Fruit fly (Drosophila melanogaster) whole organism, embryonic: ENCODE data around the gene CG14995.

Experiments
- CG13894 ChIP-seq: fragments of 200-800 bp; sonication (Bioruptor generic); optimal IDR thresholded peaks from 3 replicates; lab custom pipeline; 2018; ENCODE audit warnings: missing biosample characterization, mild to moderate bottlenecking, missing genetic modification characterization, moderate library complexity
- CG15011 ChIP-seq: fragments of 200-800 bp; sonication (Bioruptor generic); optimal IDR thresholded peaks from 3 replicates; lab custom pipeline; 2018; ENCODE audit warnings: missing biosample characterization, mild to moderate bottlenecking, missing genetic modification characterization
- CG15073 ChIP-seq: fragments of 200-800 bp; sonication (Bioruptor generic); optimal IDR thresholded peaks from 2 replicates; lab custom pipeline; 2016; ENCODE audit warnings: missing biosample characterization, missing genetic modification characterization
- CG15696 ChIP-seq: fragments of 200-800 bp; sonication (Bioruptor generic); optimal IDR thresholded peaks from 2 replicates; lab custom pipeline; 2019; ENCODE audit warnings: missing biosample characterization, mild to moderate bottlenecking, missing genetic modification characterization, moderate library complexity
- CG16815 ChIP-seq: fragments of 200-800 bp; sonication (Bioruptor generic); optimal IDR thresholded peaks from 3 replicates; lab custom pipeline; 2017; ENCODE audit warnings: missing biosample characterization, mild to moderate bottlenecking, missing genetic modification characterization
- CG32772 ChIP-seq: fragments of 200-800 bp; sonication (Bioruptor generic); IDR thresholded peaks from 2 replicates; pipeline ENCODE4 v1.3.6; 2022; ENCODE audit warnings: missing biosample characterization, missing genetic modification characterization
- CG3281 ChIP-seq: fragments of 200-800 bp; sonication (Bioruptor generic); optimal IDR thresholded peaks from 3 replicates; lab custom pipeline; 2017; ENCODE audit warnings: missing biosample characterization, mild to moderate bottlenecking, missing genetic modification characterization
- CG3838 ChIP-seq: fragments of 200-800 bp; sonication (Bioruptor generic); optimal IDR thresholded peaks from 3 replicates; lab custom pipeline; 2016; ENCODE audit warnings: missing biosample characterization, missing genetic modification characterization
- CG3847 ChIP-seq: fragments of 200-800 bp; sonication (Bioruptor generic); IDR thresholded peaks from 2 replicates; pipeline ENCODE4 v1.3.6; 2022; ENCODE audit warnings: missing biosample characterization, missing genetic modification characterization
- CG4282 ChIP-seq: fragments of 200-800 bp; sonication (Bioruptor generic); optimal IDR thresholded peaks from 2 replicates; lab custom pipeline; 2016; ENCODE audit warnings: missing biosample characterization, missing genetic modification characterization
- CG4424 ChIP-seq: fragments of 200-800 bp; sonication (Bioruptor generic); optimal IDR thresholded peaks from 3 replicates; lab custom pipeline; 2016; ENCODE audit warnings: missing biosample characterization, missing genetic modification characterization
- CG8359 ChIP-seq: fragments of 200-800 bp; sonication (Bioruptor generic); optimal IDR thresholded peaks from 2 replicates; lab custom pipeline; 2017; ENCODE audit warnings: missing biosample characterization, mild to moderate bottlenecking, missing genetic modification characterization, borderline replicate concordance
- CG8924 ChIP-seq: fragments of 200-800 bp; optimal IDR thresholded peaks from 3 replicates; lab custom pipeline; 2019; ENCODE audit warnings: missing biosample characterization, mild to moderate bottlenecking, missing genetic modification characterization, moderate library complexity
- CG9727 ChIP-seq: fragments of 200-800 bp; sonication (Bioruptor generic); optimal IDR thresholded peaks from 3 replicates; lab custom pipeline; 2017; ENCODE audit warnings: missing biosample characterization, mild to moderate bottlenecking, missing genetic modification characterization
- Dref ChIP-seq: fragments of 200-800 bp; sonication (Bioruptor generic); IDR thresholded peaks from 2 replicates; pipeline ENCODE4 v1.3.6; 2022; ENCODE audit warnings: missing biosample characterization, missing genetic modification characterization
- HLH4C ChIP-seq: fragments of 200-800 bp; sonication (Bioruptor generic); IDR thresholded peaks from 3 replicates; pipeline ENCODE4 v1.3.6; 2022; ENCODE audit warnings: missing biosample characterization, missing genetic modification characterization; ENCODE audit not compliant: partially characterized antibody
- Hr78 ChIP-seq, 2 experiments: fragments of 200-800 bp in 1 of 2; fragments of >200 bp in 1 of 2; sonication (Bioruptor generic) in 1 of 2; optimal IDR thresholded peaks; 2 replicates each; lab custom pipeline; 2017 to 2019; ENCODE audit warnings: missing biosample characterization in 2 of 2, missing genetic modification characterization in 2 of 2, mild to moderate bottlenecking in 1 of 2, moderate library complexity in 1 of 2
- Lim3 ChIP-seq: fragments of 200-800 bp; sonication (Bioruptor generic); IDR thresholded peaks from 2 replicates; pipeline ENCODE4 v1.3.6; 2022; ENCODE audit warnings: missing biosample characterization, missing genetic modification characterization
- Mrtf ChIP-seq: fragments of 200-800 bp; sonication (Bioruptor generic); IDR thresholded peaks from 3 replicates; pipeline ENCODE4 v1.3.6; 2022; ENCODE audit warnings: missing biosample characterization, missing genetic modification characterization
- NC2α ChIP-seq: fragments of 200-800 bp; sonication (Bioruptor generic); optimal IDR thresholded peaks from 2 replicates; lab custom pipeline; 2016; ENCODE audit warnings: missing biosample characterization, missing genetic modification characterization
- Scr ChIP-seq: fragments of 200-800 bp; sonication (Bioruptor generic); IDR thresholded peaks from 2 replicates; pipeline ENCODE4 v1.3.6; 2022; ENCODE audit warnings: missing biosample characterization, missing genetic modification characterization; ENCODE audit not compliant: partially characterized antibody
- Sox100B ChIP-seq: fragments of 200-800 bp; sonication (Bioruptor generic); optimal IDR thresholded peaks from 3 replicates; lab custom pipeline; 2018; ENCODE audit warnings: missing biosample characterization, mild to moderate bottlenecking, missing genetic modification characterization
- Stat92E ChIP-seq, 3 experiments: fragments of >200 bp in 2 of 3; fragments of 200-800 bp in 1 of 3; sonication (Bioruptor generic) in 1 of 3; optimal IDR thresholded peaks; 2 replicates each; lab custom pipeline; 2017 to 2019; ENCODE audit warnings: missing biosample characterization in 3 of 3, missing genetic modification characterization in 3 of 3, mild to moderate bottlenecking in 1 of 3, moderate library complexity in 1 of 3
- bbx ChIP-seq: fragments of 200-800 bp; sonication (Bioruptor generic); IDR thresholded peaks from 2 replicates; pipeline ENCODE4 v1.3.6; 2022; ENCODE audit warnings: missing biosample characterization, missing genetic modification characterization; ENCODE audit not compliant: partially characterized antibody
- bigmax ChIP-seq: fragments of 200-800 bp; sonication (Bioruptor generic); optimal IDR thresholded peaks from 2 replicates; lab custom pipeline; 2018; ENCODE audit warnings: missing biosample characterization, mild to moderate bottlenecking, missing genetic modification characterization
- btn ChIP-seq: fragments of 200-800 bp; sonication (Bioruptor generic); optimal IDR thresholded peaks from 2 replicates; lab custom pipeline; 2016; ENCODE audit warnings: missing biosample characterization, missing genetic modification characterization
- cas ChIP-seq: fragments of 200-800 bp; sonication (Bioruptor generic); IDR thresholded peaks from 2 replicates; pipeline ENCODE4 v1.3.6; 2022; ENCODE audit warnings: missing biosample characterization, missing genetic modification characterization
- chinmo ChIP-seq: fragments of 200-800 bp; sonication (Bioruptor generic); IDR thresholded peaks from 4 replicates; pipeline ENCODE4 v1.3.6; 2022; ENCODE audit warnings: missing biosample characterization, missing genetic modification characterization; ENCODE audit not compliant: partially characterized antibody
- dimm ChIP-seq: fragments of 200-800 bp; sonication (Bioruptor generic); IDR thresholded peaks from 2 replicates; pipeline ENCODE4 v1.3.6; 2022; ENCODE audit warnings: missing biosample characterization, missing genetic modification characterization
- dmrt11E ChIP-seq: fragments of 200-800 bp; sonication (Bioruptor generic); optimal IDR thresholded peaks from 3 replicates; lab custom pipeline; 2018; ENCODE audit warnings: missing biosample characterization, mild to moderate bottlenecking, missing genetic modification characterization, moderate library complexity
- hbn ChIP-seq: fragments of 200-800 bp; sonication (Bioruptor generic); IDR thresholded peaks from 2 replicates; pipeline ENCODE4 v1.3.6; 2022; ENCODE audit warnings: missing biosample characterization, missing genetic modification characterization; ENCODE audit not compliant: partially characterized antibody
- her ChIP-seq: fragments of 200-800 bp; sonication (Bioruptor generic); optimal IDR thresholded peaks from 2 replicates; lab custom pipeline; 2016; ENCODE audit warnings: missing biosample characterization, missing genetic modification characterization
- inv ChIP-seq: fragments of 200-800 bp; sonication (Bioruptor generic); IDR thresholded peaks from 2 replicates; pipeline ENCODE4 v1.3.6; 2022; ENCODE audit warnings: missing biosample characterization, missing genetic modification characterization; ENCODE audit not compliant: partially characterized antibody
- jigr1 ChIP-seq: fragments of 200-800 bp; sonication (Bioruptor generic); IDR thresholded peaks from 3 replicates; pipeline ENCODE4 v1.3.6; 2022; ENCODE audit warnings: missing biosample characterization, missing genetic modification characterization
- knrl ChIP-seq: fragments of 200-800 bp; sonication (Bioruptor generic); IDR thresholded peaks from 3 replicates; pipeline ENCODE4 v1.3.6; 2022; ENCODE audit warnings: missing biosample characterization, missing genetic modification characterization; ENCODE audit not compliant: partially characterized antibody
- luna ChIP-seq: fragments of 200-800 bp; sonication (Bioruptor generic); optimal IDR thresholded peaks from 2 replicates; lab custom pipeline; 2016; ENCODE audit warnings: missing biosample characterization, missing genetic modification characterization
- mirr ChIP-seq: fragments of 200-800 bp; sonication (Bioruptor generic); optimal IDR thresholded peaks from 3 replicates; lab custom pipeline; 2018; ENCODE audit warnings: missing biosample characterization, mild to moderate bottlenecking, missing genetic modification characterization
- nerfin-1 ChIP-seq: fragments of 200-800 bp; sonication (Bioruptor generic); optimal IDR thresholded peaks from 3 replicates; lab custom pipeline; 2019; ENCODE audit warnings: missing biosample characterization, mild to moderate bottlenecking, missing genetic modification characterization, moderate library complexity
- nmo ChIP-seq: fragments of 200-800 bp; sonication (Bioruptor generic); optimal IDR thresholded peaks from 2 replicates; lab custom pipeline; 2018; ENCODE audit warnings: missing biosample characterization, mild to moderate bottlenecking, missing genetic modification characterization, moderate library complexity
- pita ChIP-seq: fragments of 200-800 bp; sonication (Bioruptor generic); optimal IDR thresholded peaks from 2 replicates; lab custom pipeline; 2017; ENCODE audit warnings: missing biosample characterization, mild to moderate bottlenecking, missing genetic modification characterization
- pros ChIP-seq: fragments of 200-800 bp; sonication (Bioruptor generic); optimal IDR thresholded peaks from 3 replicates; lab custom pipeline; 2019; ENCODE audit warnings: missing biosample characterization, mild to moderate bottlenecking, missing genetic modification characterization, moderate library complexity
- stwl ChIP-seq: fragments of 200-800 bp; sonication (Bioruptor generic); optimal IDR thresholded peaks from 3 replicates; lab custom pipeline; 2018; ENCODE audit warnings: missing biosample characterization, mild to moderate bottlenecking, missing genetic modification characterization, moderate library complexity
- sug ChIP-seq: fragments of 200-800 bp; optimal IDR thresholded peaks from 2 replicates; lab custom pipeline; 2019; ENCODE audit warnings: missing biosample characterization, mild to moderate bottlenecking, missing genetic modification characterization, moderate library complexity
- tap ChIP-seq: fragments of 200-800 bp; optimal IDR thresholded peaks from 3 replicates; lab custom pipeline; 2019; ENCODE audit warnings: missing biosample characterization, mild to moderate bottlenecking, missing genetic modification characterization, moderate library complexity
- tio ChIP-seq: fragments of 200-800 bp; sonication (Bioruptor generic); optimal IDR thresholded peaks from 2 replicates; lab custom pipeline; 2017; ENCODE audit warnings: missing biosample characterization, missing genetic modification characterization, inconsistent platforms
- vfl ChIP-seq: fragments of 200-800 bp; sonication (Bioruptor generic); optimal IDR thresholded peaks from 2 replicates; lab custom pipeline; 2016; ENCODE audit warnings: missing biosample characterization, missing genetic modification characterization
- yki ChIP-seq: fragments of >200 bp; optimal IDR thresholded peaks from 3 replicates; lab custom pipeline; 2018
- zfh2 ChIP-seq: fragments of 200-800 bp; sonication (Bioruptor generic); optimal IDR thresholded peaks from 2 replicates; lab custom pipeline; 2016; ENCODE audit warnings: missing biosample characterization, missing genetic modification characterization

The CG14995 gene

dm6 chr3L:4108844-4109494, 5.9 kb upstream of the CG14995 start (continued):
- TF ChIP-seq hbn (GFP tag; lab: Robert Waterston, UW) (no peak), nmo (GFP tag; lab: Kevin White, UChicago) (peak; percentile 84), Mrtf (GFP tag; lab: Robert Waterston, UW) (peak; percentile 58; the same call in 2 of the 3 replicates), CG3281 (peak; percentile 77), pros (GFP tag; lab: Kevin White, UChicago) (no peak), dimm (GFP tag; lab: Robert Waterston, UW) (0 out of 2 replicates have a peak, but pooled peaks have one; percentile 3), cas (GFP tag; lab: Robert Waterston, UW) (0 out of 2 replicates have a peak, but pooled peaks have one; percentile 5), Scr (GFP tag; lab: Robert Waterston, UW) (no peak), CG32772 (GFP tag; lab: Robert Waterston, UW) (peak; percentile 55; the same call in 1 of the 2 replicates), sug (tag; lab: Kevin White, UChicago) (peak; percentile 60), her (GFP tag; lab: Kevin White, UChicago) (peak; percentile 18), nerfin-1 (tag; lab: Kevin White, UChicago) (peak; percentile 61), mirr (GFP tag; lab: Kevin White, UChicago) (no peak), bigmax (GFP tag; lab: Kevin White, UChicago) (no peak), luna (GFP tag; lab: Kevin White, UChicago) (no peak), Dref (GFP tag; lab: Robert Waterston, UW) (no peak), bbx (GFP tag; lab: Robert Waterston, UW) (no peak), vfl (GFP tag; lab: Kevin White, UChicago) (no peak), Stat92E (GFP tag; optimal IDR thresholded peaks at IDR 0.05; lab: Kevin White, UChicago) (peak in 1 of 3 experiments; percentile 89), yki (no peak), knrl (GFP tag; lab: Robert Waterston, UW) (no peak), tap (peak; percentile 61), NC2α (peak; percentile 38), CG4282 (GFP tag; lab: Kevin White, UChicago) (no peak), chinmo (no peak), Hr78 (GFP tag; optimal IDR thresholded peaks at IDR 0.05; lab: Kevin White, UChicago) (peak in 1 of 2 experiments; percentile 63), inv (no peak), dmrt11E (tag; lab: Kevin White, UChicago) (peak; percentile 75), CG4424 (GFP tag; lab: Kevin White, UChicago) (peak; percentile 76), CG8924 (tag; lab: Kevin White, UChicago) (peak; percentile 84), Sox100B (GFP tag; lab: Kevin White, UChicago) (peak; percentile 85), CG15073 (GFP tag; lab: Kevin White, UChicago) (no peak), CG3838 (GFP tag; lab: Kevin White, UChicago) (no peak), pita (GFP tag; lab: Kevin White, UChicago) (no peak), tio (GFP tag; lab: Kevin White, UChicago) (no peak), CG3847 (GFP tag; lab: Robert Waterston, UW) (peak; percentile 57; the same call in 1 of the 2 replicates), btn (peak; percentile 25), CG13894 (peak; percentile 6), CG16815 (GFP tag; lab: Kevin White, UChicago) (peak; percentile 71), CG8359 (GFP tag; lab: Kevin White, UChicago) (peak; percentile 41), zfh2 (GFP tag; lab: Kevin White, UChicago) (peak; percentile 31), CG15696 (peak; percentile 51), CG15011 (GFP tag; lab: Kevin White, UChicago) (peak; percentile 73), jigr1 (GFP tag; lab: Robert Waterston, UW) (no peak), Lim3 (GFP tag; lab: Robert Waterston, UW) (no peak; the same call in 1 of the 2 replicates), CG9727 (GFP tag; lab: Kevin White, UChicago) (peak; percentile 80), HLH4C (GFP tag; lab: Robert Waterston, UW) (no peak), stwl (tag; lab: Kevin White, UChicago) (no peak)
